Fruit fly (Drosophila melanogaster): ENCODE measurements around the gene CG12347.

CG12347 gene

dm6 chr3R:17934752-17935151 lies 28.5 kb downstream of the CG12347 start:
- TF ChIP-seq CG8478 (optimal IDR thresholded peaks at IDR 0.05), result no peak
- no peak for TF ChIP-seq CTCF (optimal IDR thresholded peaks at IDR 0.05)

- no peak for TF ChIP-seq CG8478 (optimal IDR thresholded peaks at IDR 0.05)
- TF ChIP-seq CTCF (optimal IDR thresholded peaks at IDR 0.05), result no peak
Measured at dm6 chr3R:17938713-17939112, 32.5 kb downstream of the CG12347 start.

DNA sequence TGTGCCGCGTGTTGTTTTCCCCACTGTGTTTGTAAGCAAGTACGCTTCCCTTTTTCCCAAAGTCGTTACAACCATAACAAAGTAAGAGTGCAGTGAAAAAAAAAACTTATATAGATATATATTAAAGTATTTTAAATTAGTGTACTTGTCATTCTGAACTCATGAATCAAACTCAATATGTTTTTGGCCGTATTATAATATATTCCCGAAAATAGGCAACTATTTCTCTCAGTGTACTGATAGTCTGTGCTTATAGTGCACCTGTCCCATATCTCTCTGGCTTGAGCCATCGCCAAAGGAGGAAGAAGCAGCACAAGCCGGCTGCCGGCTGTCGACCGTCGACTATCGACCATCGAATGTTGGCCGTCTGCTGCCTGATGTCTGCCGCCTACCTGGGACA lies 34.8 kb downstream of the CG12347 start:
- no peak for TF ChIP-seq CTCF (optimal IDR thresholded peaks at IDR 0.05)
- TF ChIP-seq CG8478 (optimal IDR thresholded peaks at IDR 0.05), result no peak

DNA sequence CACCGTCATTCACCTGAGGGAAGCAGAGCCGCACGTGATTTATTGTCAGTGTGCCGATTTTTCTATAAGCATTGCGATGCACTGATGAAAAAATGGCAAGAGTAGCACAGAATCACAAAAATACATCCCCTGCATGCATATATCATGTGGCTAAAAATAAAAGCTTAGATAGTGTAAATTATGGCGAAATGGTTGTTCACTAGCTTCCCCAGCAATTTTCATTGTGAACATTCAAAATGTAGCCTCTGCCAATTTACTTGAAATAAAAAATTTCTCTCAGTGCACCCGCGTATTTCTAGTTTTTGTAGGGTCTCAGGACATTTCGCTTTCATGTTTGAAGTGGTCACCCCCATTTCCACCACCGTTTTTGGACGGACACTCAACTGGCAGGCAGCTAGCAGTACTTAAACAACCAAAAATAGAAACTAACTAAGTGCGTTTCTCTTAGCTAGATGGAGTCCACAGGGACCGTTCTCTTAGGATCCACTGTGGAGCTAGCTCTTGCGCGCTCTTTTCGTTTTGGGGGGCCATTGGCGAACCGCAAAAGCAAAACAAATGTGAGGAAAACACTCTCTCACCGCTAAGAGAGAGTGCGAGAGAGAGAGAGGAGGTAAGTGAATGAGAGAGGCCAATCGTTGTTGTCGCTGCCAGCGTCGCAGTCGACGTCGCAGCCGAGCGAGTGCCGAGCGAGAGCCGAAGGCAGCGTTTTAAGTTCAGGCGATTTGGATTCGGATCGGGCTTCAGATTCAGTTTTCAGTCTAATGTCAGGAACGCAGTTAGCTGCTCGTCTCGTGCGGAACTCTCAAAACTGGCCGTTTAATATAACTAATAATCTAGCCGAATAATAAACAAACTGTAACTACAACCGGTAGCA lies 37.4 kb downstream of the CG12347 start:
- TF ChIP-seq CG8478 (optimal IDR thresholded peaks at IDR 0.05) (no peak), CTCF (optimal IDR thresholded peaks at IDR 0.05) (no peak)

- TF ChIP-seq CG8478 (optimal IDR thresholded peaks at IDR 0.05) (no peak), CTCF (optimal IDR thresholded peaks at IDR 0.05) (no peak)
Measured at dm6 chr3R:17944296-17944695, 38.1 kb downstream of the CG12347 start.

DNA sequence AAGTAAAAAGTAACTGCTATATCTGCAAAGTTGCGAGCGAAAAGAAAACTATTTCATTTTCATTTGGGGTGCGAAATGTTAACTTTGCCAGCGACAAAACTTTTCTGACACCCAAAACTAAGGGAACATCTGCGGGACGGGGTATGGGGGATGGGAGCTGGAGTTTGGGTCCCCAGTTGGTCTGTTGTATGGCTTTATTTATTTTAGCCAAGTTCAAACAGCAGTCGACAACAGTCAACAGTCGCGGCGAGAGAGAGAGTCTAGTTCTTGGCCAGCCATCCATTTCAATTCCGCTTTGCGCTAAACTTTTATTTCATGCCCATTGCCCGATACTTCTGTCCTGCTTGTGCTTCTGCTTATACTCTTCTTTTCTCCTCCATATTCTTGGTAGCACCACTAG lies 39.5 kb downstream of the CG12347 start:
- no peak for TF ChIP-seq CG8478 (optimal IDR thresholded peaks at IDR 0.05)
- no peak for TF ChIP-seq CTCF (optimal IDR thresholded peaks at IDR 0.05)

dm6 chr3R:17946246-17946645 lies 40.0 kb downstream of the CG12347 start:
- no peak for TF ChIP-seq CTCF (optimal IDR thresholded peaks at IDR 0.05)
- TF ChIP-seq CG8478 (optimal IDR thresholded peaks at IDR 0.05), result no peak

- TF ChIP-seq CG8478 (optimal IDR thresholded peaks at IDR 0.05) (no peak), CTCF (optimal IDR thresholded peaks at IDR 0.05) (no peak)
Measured at dm6 chr3R:17948227-17949206, 42.3 kb downstream of the CG12347 start.

- TF ChIP-seq CTCF (optimal IDR thresholded peaks at IDR 0.05) (no peak), CG8478 (optimal IDR thresholded peaks at IDR 0.05) (no peak)
Measured at dm6 chr3R:17949362-17950121, 43.3 kb downstream of the CG12347 start.

DNA sequence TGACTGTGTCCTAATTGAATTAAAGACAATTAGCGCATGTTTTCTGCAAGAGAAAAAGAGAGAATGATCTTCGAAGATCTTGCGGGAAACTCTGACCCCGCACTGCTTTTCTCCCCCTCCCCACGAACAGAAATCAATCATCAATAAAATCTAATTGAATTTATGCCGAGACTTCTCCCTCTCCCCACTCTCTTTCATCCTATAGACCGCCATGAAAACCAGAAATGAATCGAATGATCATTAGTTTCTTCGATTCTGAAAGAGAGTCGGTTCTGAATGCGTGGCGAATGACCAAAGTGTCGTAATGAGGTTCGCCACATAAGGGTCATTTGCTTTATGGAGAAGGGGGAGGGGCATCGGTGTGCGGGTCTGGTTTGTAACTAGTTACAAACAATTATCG lies 44.2 kb downstream of the CG12347 start:
- TF ChIP-seq CG8478 (optimal IDR thresholded peaks at IDR 0.05) (no peak), CTCF (optimal IDR thresholded peaks at IDR 0.05) (no peak)

DNA sequence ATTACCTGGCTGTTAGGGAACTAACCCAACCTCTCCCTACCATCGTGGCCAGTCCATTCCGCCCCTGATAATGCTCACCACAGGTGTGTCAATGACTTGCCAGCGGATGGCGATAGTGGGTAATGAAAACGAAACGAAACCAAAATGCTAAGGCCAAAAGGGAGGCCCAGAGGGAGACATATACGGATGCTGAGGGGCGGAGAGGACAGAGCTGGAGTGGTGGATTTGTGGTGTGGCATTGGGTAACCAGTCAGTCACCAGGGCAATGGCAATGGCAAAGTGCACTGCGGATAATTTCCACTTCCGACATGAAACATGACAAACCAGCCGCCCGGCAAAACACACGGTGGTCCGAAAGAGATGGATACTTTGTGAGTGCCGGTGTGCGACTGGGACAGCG lies 45.0 kb downstream of the CG12347 start:
- TF ChIP-seq CG8478 (optimal IDR thresholded peaks at IDR 0.05) (no peak), CTCF (optimal IDR thresholded peaks at IDR 0.05) (no peak)

- TF ChIP-seq CG8478 (optimal IDR thresholded peaks at IDR 0.05) (no peak), CTCF (optimal IDR thresholded peaks at IDR 0.05) (no peak)
Measured at dm6 chr3R:17951780-17952179, 45.5 kb downstream of the CG12347 start.

- TF ChIP-seq CTCF (optimal IDR thresholded peaks at IDR 0.05) (no peak), CG8478 (optimal IDR thresholded peaks at IDR 0.05) (no peak)
Measured at dm6 chr3R:17952412-17952811, 46.2 kb downstream of the CG12347 start.

dm6 chr3R:17953884-17954283 lies 47.6 kb downstream of the CG12347 start:
- TF ChIP-seq CTCF (optimal IDR thresholded peaks at IDR 0.05) (no peak), CG8478 (optimal IDR thresholded peaks at IDR 0.05) (no peak)

DNA sequence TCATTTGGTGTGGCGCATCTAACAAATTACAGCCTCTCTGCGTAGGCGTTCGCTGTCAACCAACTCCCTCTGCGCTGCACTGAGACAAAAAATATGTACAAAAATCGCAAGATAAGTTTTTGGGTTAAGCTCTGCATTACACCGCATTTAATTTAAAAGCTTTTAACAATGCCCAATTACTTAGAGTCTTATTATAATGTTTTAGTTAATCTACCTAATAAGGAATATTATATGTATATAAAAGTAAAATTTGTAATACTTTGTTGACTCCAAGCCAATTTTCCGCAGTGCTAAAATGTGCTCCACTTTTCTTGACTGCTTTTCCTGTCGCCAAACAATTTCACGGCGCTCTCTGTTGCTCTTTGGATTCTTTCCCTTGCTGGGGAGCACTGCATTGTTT lies 49.5 kb downstream of the CG12347 start:
- TF ChIP-seq CTCF (optimal IDR thresholded peaks at IDR 0.05) (no peak), CG8478 (optimal IDR thresholded peaks at IDR 0.05) (no peak)
